Fruit fly (Drosophila melanogaster): ENCODE measurements around the gene Ask1.
A peak's percentile ranks its signal among the peaks of the same experiment; 100 is the strongest.

Ask1 gene

dm6 chr3R:19858944-19859343, 20.6 kb upstream of the Ask1 start:
- TF ChIP-seq gl (tag; optimal IDR thresholded peaks at IDR 0.05) (no peak), rn (GFP tag; IDR thresholded peaks at IDR 0.05) (no peak), CG12605 (GFP tag; IDR thresholded peaks at IDR 0.05) (no peak), CG10348 (GFP tag; IDR thresholded peaks at IDR 0.05) (no peak), CG13204 (GFP tag; optimal IDR thresholded peaks at IDR 0.05) (no peak), Pif1B (GFP tag; optimal IDR thresholded peaks at IDR 0.05) (no peak), EcR (GFP tag; optimal IDR thresholded peaks at IDR 0.05) (no peak), CG8301 (tag; optimal IDR thresholded peaks at IDR 0.05) (no peak), Ets98B (GFP tag; IDR thresholded peaks at IDR 0.05) (no peak), CG32121 (GFP tag; IDR thresholded peaks at IDR 0.05) (no peak), fd96Ca (GFP tag; IDR thresholded peaks at IDR 0.05) (no peak), CG17806 (tag; optimal IDR thresholded peaks at IDR 0.05) (no peak), CG14655 (GFP tag; optimal IDR thresholded peaks at IDR 0.05) (no peak), CG9948 (tag; optimal IDR thresholded peaks at IDR 0.05) (no peak), Pif1A (GFP tag; optimal IDR thresholded peaks at IDR 0.05) (no peak), D1 (tag; optimal IDR thresholded peaks at IDR 0.05) (no peak), Snoo (tag; optimal IDR thresholded peaks at IDR 0.05) (no peak), CG34367 (tag; optimal IDR thresholded peaks at IDR 0.05) (no peak), CG15710 (tag; optimal IDR thresholded peaks at IDR 0.05) (no peak), CG4496 (GFP tag; IDR thresholded peaks at IDR 0.05) (no peak)

dm6 chr3R:19859370-19860033, 20.0 kb upstream of the Ask1 start:
- TF ChIP-seq fd96Ca (GFP tag; IDR thresholded peaks at IDR 0.05) (0 out of 3 replicates have a peak, but pooled peaks have one; percentile 13), gl (tag; optimal IDR thresholded peaks at IDR 0.05) (peak; percentile 42), CG8159 (tag; optimal IDR thresholded peaks at IDR 0.05) (no peak), CG4496 (GFP tag; IDR thresholded peaks at IDR 0.05) (peak; percentile 30; the same call in 1 of the 3 replicates), CG32121 (GFP tag; IDR thresholded peaks at IDR 0.05) (peak; percentile 52; the same call in 1 of the 2 replicates), EcR (GFP tag; optimal IDR thresholded peaks at IDR 0.05) (peak; percentile 1), CG10348 (GFP tag; IDR thresholded peaks at IDR 0.05) (no peak), CG12605 (GFP tag; IDR thresholded peaks at IDR 0.05) (peak; percentile 21; the same call in 1 of the 2 replicates), CG13204 (GFP tag; optimal IDR thresholded peaks at IDR 0.05) (no peak)

- TF ChIP-seq CG17806 (tag; optimal IDR thresholded peaks at IDR 0.05) (peak; percentile 56), Pif1B (GFP tag; optimal IDR thresholded peaks at IDR 0.05) (peak; percentile 17), Snoo (tag; optimal IDR thresholded peaks at IDR 0.05) (peak; percentile 51), CG8301 (tag; optimal IDR thresholded peaks at IDR 0.05) (peak; percentile 53), D1 (tag; optimal IDR thresholded peaks at IDR 0.05) (no peak), CG9948 (tag; optimal IDR thresholded peaks at IDR 0.05) (peak; percentile 59), rn (GFP tag; IDR thresholded peaks at IDR 0.05) (peak; percentile 73; the same call in 1 of the 2 replicates), CG14655 (GFP tag; optimal IDR thresholded peaks at IDR 0.05) (no peak), CG13204 (GFP tag; optimal IDR thresholded peaks at IDR 0.05) (no peak), CG34367 (tag; optimal IDR thresholded peaks at IDR 0.05) (peak; percentile 48), CG8159 (tag; optimal IDR thresholded peaks at IDR 0.05) (peak; percentile 72), CG4496 (GFP tag; IDR thresholded peaks at IDR 0.05) (peak; percentile 86), Pif1A (GFP tag; optimal IDR thresholded peaks at IDR 0.05) (no peak), CG15710 (tag; optimal IDR thresholded peaks at IDR 0.05) (peak; percentile 63), CG32121 (GFP tag; IDR thresholded peaks at IDR 0.05) (peak; percentile 66), EcR (GFP tag; optimal IDR thresholded peaks at IDR 0.05) (peak; percentile 35), fd96Ca (GFP tag; IDR thresholded peaks at IDR 0.05) (peak; percentile 91), Ets98B (GFP tag; IDR thresholded peaks at IDR 0.05) (peak; percentile 68), CG10348 (GFP tag; IDR thresholded peaks at IDR 0.05) (0 out of 2 replicates have a peak, but pooled peaks have one; percentile 13), gl (tag; optimal IDR thresholded peaks at IDR 0.05) (peak; percentile 8)
Measured at dm6 chr3R:19860996-19861719, 18.4 kb upstream of the Ask1 start, which contains the start of the genes Ire1 and Mrm2. Gene Ire1, minus strand, starts transcription at chr3R:19861291. Gene Mrm2, plus strand, starts transcription at chr3R:19861610.

DNA sequence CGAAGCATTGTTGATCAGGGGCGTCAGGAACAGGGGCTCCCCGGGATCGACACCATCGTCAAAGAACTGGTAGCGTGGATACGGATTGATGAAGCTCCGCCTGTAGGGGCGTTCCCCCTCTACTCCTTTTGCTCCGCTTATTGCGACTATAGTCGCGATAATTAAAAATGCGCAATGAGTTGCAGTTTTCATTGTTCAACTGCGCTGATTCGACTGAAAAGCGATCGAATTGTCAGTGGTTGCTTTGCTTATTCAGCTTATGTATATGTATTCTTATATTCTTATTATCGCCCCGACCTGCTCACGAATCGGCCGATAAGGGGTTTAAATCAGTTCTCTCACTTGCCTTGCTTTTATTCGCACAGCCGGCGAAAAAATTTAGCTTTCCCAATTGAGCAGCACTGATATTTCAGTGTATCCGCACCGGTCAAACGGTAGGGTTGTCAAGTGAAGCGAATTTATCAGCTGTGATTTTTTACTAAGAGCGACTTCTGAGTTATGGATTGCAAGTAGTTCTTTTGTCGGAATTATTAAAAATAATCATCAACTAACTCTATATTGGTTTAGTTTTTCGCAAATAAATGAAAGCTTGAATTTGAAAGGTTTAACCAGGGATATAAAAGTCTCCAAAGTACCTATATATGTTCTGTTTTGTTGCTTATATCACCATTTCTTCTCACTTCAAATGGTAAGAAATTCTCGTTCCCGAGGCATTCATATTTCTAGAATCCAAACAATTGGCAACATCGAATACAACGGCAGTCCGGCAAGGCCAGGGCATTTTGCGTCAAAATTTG, 15.3 kb upstream of the Ask1 start, which contains the start of the genes CG4572 and CG4686:
CG4572 (minus strand) TSS at position 415 of the 797 bp plus-strand sequence.
CG4686 (plus strand) TSS at position 518 of the 797 bp plus-strand sequence.
- TF ChIP-seq CG34367 (tag; optimal IDR thresholded peaks at IDR 0.05): peak; percentile 60
- TF ChIP-seq CG32121 (GFP tag; IDR thresholded peaks at IDR 0.05): peak; percentile 55
- no peak for TF ChIP-seq CG14655 (GFP tag; optimal IDR thresholded peaks at IDR 0.05)
- peak; percentile 74 for TF ChIP-seq CG8301 (tag; optimal IDR thresholded peaks at IDR 0.05)
- peak; percentile 68 for TF ChIP-seq CG9948 (tag; optimal IDR thresholded peaks at IDR 0.05)
- TF ChIP-seq Pif1B (GFP tag; optimal IDR thresholded peaks at IDR 0.05): peak; percentile 46
- TF ChIP-seq Snoo (tag; optimal IDR thresholded peaks at IDR 0.05): peak; percentile 67
- peak; percentile 72 for TF ChIP-seq EcR (GFP tag; optimal IDR thresholded peaks at IDR 0.05)
- TF ChIP-seq CG17806 (tag; optimal IDR thresholded peaks at IDR 0.05): peak; percentile 52
- no peak for TF ChIP-seq Pif1A (GFP tag; optimal IDR thresholded peaks at IDR 0.05)
- TF ChIP-seq rn (GFP tag; IDR thresholded peaks at IDR 0.05): peak; percentile 68
- 0 out of 2 replicates have a peak, but pooled peaks have one; percentile 34 for TF ChIP-seq CG10348 (GFP tag; IDR thresholded peaks at IDR 0.05)
- peak; percentile 60 for TF ChIP-seq CG4496 (GFP tag; IDR thresholded peaks at IDR 0.05)
- no peak; the same call in 1 of the 2 replicates for TF ChIP-seq Ets98B (GFP tag; IDR thresholded peaks at IDR 0.05)
- TF ChIP-seq CG8159 (tag; optimal IDR thresholded peaks at IDR 0.05): peak; percentile 75
- TF ChIP-seq CG13204 (GFP tag; optimal IDR thresholded peaks at IDR 0.05): no peak
- TF ChIP-seq fd96Ca (GFP tag; IDR thresholded peaks at IDR 0.05): 0 out of 3 replicates have a peak, but pooled peaks have one; percentile 63
- peak; percentile 70 for TF ChIP-seq CG15710 (tag; optimal IDR thresholded peaks at IDR 0.05)
- TF ChIP-seq CG12605 (GFP tag; IDR thresholded peaks at IDR 0.05): peak; percentile 69
- TF ChIP-seq D1 (tag; optimal IDR thresholded peaks at IDR 0.05): no peak
- TF ChIP-seq gl (tag; optimal IDR thresholded peaks at IDR 0.05): peak; percentile 63

Data from whole organism, pupa.